Worm (Caenorhabditis elegans) whole organism, L3 larva: ENCODE data around the gene T14G11.1.
A peak's percentile ranks its signal among the peaks of the same experiment; 100 is the strongest.

Experiments
- ama-1 ChIP-seq: fragments of 150-350 bp; optimal IDR thresholded peaks from 2 replicates; lab custom pipeline; 2018
- ceh-16 ChIP-seq: sonication (generic microtip); optimal IDR thresholded peaks from 2 replicates; lab custom pipeline; 2017; ENCODE audit warnings: missing biosample characterization, missing genetic modification characterization
- ceh-82 ChIP-seq: fragments of 150-350 bp; optimal IDR thresholded peaks from 2 replicates; lab custom pipeline; 2014; ENCODE audit warnings: missing biosample characterization, missing genetic modification characterization
- elt-2 ChIP-seq: sonication (generic microtip); optimal IDR thresholded peaks from 2 replicates; lab custom pipeline; 2016; ENCODE audit warnings: missing genetic modification reagents, mild to moderate bottlenecking, missing genetic modification characterization, missing compliant biosample characterization
- elt-3 ChIP-seq, 3 experiments: fragments of 150-350 bp in 1 of 3; sonication (generic microtip) in 2 of 3; optimal IDR thresholded peaks; 2 replicates in 2 of 3; 4 replicates in 1 of 3; lab custom pipeline; 2014 to 2017; ENCODE audit warnings: missing biosample characterization in 3 of 3, missing genetic modification characterization in 3 of 3
- nfya-1 ChIP-seq: sonication (generic microtip); optimal IDR thresholded peaks from 2 replicates; lab custom pipeline; 2017; ENCODE audit warnings: missing genetic modification characterization, mild to moderate bottlenecking, missing compliant biosample characterization, antibody characterized with exemption, moderate library complexity; ENCODE audit not compliant: insufficient read depth
- nhr-25 ChIP-seq: sonication (generic microtip); optimal IDR thresholded peaks from 2 replicates; lab custom pipeline; 2017; ENCODE audit warnings: missing biosample characterization, missing genetic modification characterization
- zag-1 ChIP-seq: fragments of 150-350 bp; optimal IDR thresholded peaks from 2 replicates; lab custom pipeline; 2014; ENCODE audit warnings: missing biosample characterization, missing genetic modification characterization

ce11 chrX:2667779-2668178 is 21.0 kb upstream of the T14G11.1 start, which contains the start of gene C09B7.2:
- TF ChIP-seq elt-3 (tag; optimal IDR thresholded peaks at IDR 0.05; lab: Kevin White, UChicago) (no peak), ceh-16 (tag; lab: Kevin White, UChicago) (no peak), elt-2 (tag; lab: Kevin White, UChicago) (peak; percentile 77), nfya-1 (peak; percentile 82), ceh-82 (tag; lab: Kevin White, UChicago) (no peak), zag-1 (tag; lab: Kevin White, UChicago) (no peak), ama-1 (lab: Kevin White, UChicago) (no peak), nhr-25 (tag; lab: Kevin White, UChicago) (peak; percentile 56)
